Worm (Caenorhabditis elegans): ENCODE data around the gene C35D10.12.

- TF ChIP-seq blmp-1 (tag; optimal IDR thresholded peaks at IDR 0.05; ENCODE audit: insufficient read depth) (no peak), ama-1 (optimal IDR thresholded peaks at IDR 0.05) (no peak), nhr-77 (tag; optimal IDR thresholded peaks at IDR 0.05) (no peak), ZK546.5 (tag; optimal IDR thresholded peaks at IDR 0.05) (no peak), ztf-11 (tag; optimal IDR thresholded peaks at IDR 0.05) (no peak), mab-5 (tag; optimal IDR thresholded peaks at IDR 0.05) (no peak), ztf-1 (GFP tag; conservative IDR thresholded peaks at IDR 0.05) (no peak), lin-11 (tag; optimal IDR thresholded peaks at IDR 0.05) (no peak), ztf-4 (tag; optimal IDR thresholded peaks at IDR 0.05) (no peak), nhr-11 (tag; optimal IDR thresholded peaks at IDR 0.05) (no peak), unc-55 (GFP tag; optimal IDR thresholded peaks at IDR 0.05) (no peak), ceh-16 (tag; optimal IDR thresholded peaks at IDR 0.05) (no peak), dmd-4 (tag; optimal IDR thresholded peaks at IDR 0.05) (no peak)
Measured at ce11 chrIII:4881955-4882354, 7.4 kb upstream of the C35D10.12 start.
